Worm (Caenorhabditis elegans): Measurements from ENCODE around the gene C55C3.4.

ce11 chrIV:5645514-5646052, 32.4 kb downstream of the C55C3.4 start, which contains the start of the genes srd-8 and B0547.2:
- TF ChIP-seq him-1 (tag; optimal IDR thresholded peaks at IDR 0.05) (no peak), dao-5 (tag; optimal IDR thresholded peaks at IDR 0.05) (no peak)

Measured in whole organism, L4/young adult.